Worm (Caenorhabditis elegans) whole organism, L1 larva: ENCODE results near the gene gldi-11.

Source experiments
- aha-1 ChIP-seq: fragments of 150-350 bp; optimal IDR thresholded peaks from 2 replicates; lab custom pipeline; 2014; ENCODE audit warnings: missing biosample characterization, missing genetic modification characterization
- fkh-10 ChIP-seq: sonication (generic microtip); optimal IDR thresholded peaks from 2 replicates; lab custom pipeline; 2017; ENCODE audit warnings: missing biosample characterization, missing genetic modification reagents, missing genetic modification characterization

- no peak for TF ChIP-seq fkh-10 (GFP tag; lab: Kevin White, UChicago)
- TF ChIP-seq aha-1 (tag; lab: Kevin White, UChicago): no peak
Measured at ce11 chrII:4935518-4935917, 10.1 kb downstream of the gldi-11 start, which contains the start of gene ZK546.5.
